Fruit fly (Drosophila melanogaster) Kc167 (cell line): ENCODE measurements around the gene otu.

ENCODE experiments used
- Myc ChIP-seq: fragments of >200 bp; optimal IDR thresholded peaks from 2 replicates; lab custom pipeline; 2017; ENCODE audit warnings: missing external identifiers
- Sin3A ChIP-seq: fragments of >200 bp; optimal IDR thresholded peaks from 2 replicates; lab custom pipeline; 2018; ENCODE audit warnings: missing external identifiers
- h ChIP-seq: fragments of >200 bp; optimal IDR thresholded peaks from 3 replicates; lab custom pipeline; 2018; ENCODE audit warnings: missing external identifiers
- insv ChIP-seq: fragments of >200 bp; optimal IDR thresholded peaks from 3 replicates; lab custom pipeline; 2018; ENCODE audit warnings: missing external identifiers
- psq ChIP-seq: fragments of >200 bp; optimal IDR thresholded peaks from 2 replicates; lab custom pipeline; 2017; ENCODE audit warnings: missing external identifiers
- ttk ChIP-seq: sonication (Bioruptor generic); optimal IDR thresholded peaks from 2 replicates; lab custom pipeline; 2017; ENCODE audit warnings: missing external identifiers

otu gene

dm6 chrX:8521492-8521891 is 32.2 kb upstream of the otu start:
- TF ChIP-seq h (lab: Kevin White, UChicago) (no peak), ttk (lab: Kevin White, UChicago) (no peak), psq (lab: Kevin White, UChicago) (no peak), Myc (lab: Kevin White, UChicago) (no peak), Sin3A (no peak), insv (no peak)

- TF ChIP-seq Myc (lab: Kevin White, UChicago) (no peak), Sin3A (no peak), ttk (lab: Kevin White, UChicago) (no peak), h (lab: Kevin White, UChicago) (no peak), psq (lab: Kevin White, UChicago) (no peak), insv (no peak)
Measured at dm6 chrX:8520517-8520916, 31.2 kb upstream of the otu start.

- no peak for TF ChIP-seq ttk (lab: Kevin White, UChicago)
- TF ChIP-seq Sin3A: no peak
- TF ChIP-seq Myc (lab: Kevin White, UChicago): no peak
- no peak for TF ChIP-seq insv
- TF ChIP-seq h (lab: Kevin White, UChicago): no peak
Measured at dm6 chrX:8518025-8518661, 28.8 kb upstream of the otu start.

dm6 chrX:8517121-8518024 is 28.0 kb upstream of the otu start, which contains the start of gene Nrg:
Nrg (plus strand) TSS chrX:8517373.
- no peak for TF ChIP-seq psq (lab: Kevin White, UChicago)
- TF ChIP-seq Sin3A: no peak
- no peak for TF ChIP-seq ttk (lab: Kevin White, UChicago)
- TF ChIP-seq Myc (lab: Kevin White, UChicago): no peak
- TF ChIP-seq insv: no peak
- no peak for TF ChIP-seq h (lab: Kevin White, UChicago)

dm6 chrX:8512251-8512650 is 22.9 kb upstream of the otu start:
- TF ChIP-seq h (lab: Kevin White, UChicago) (no peak), Myc (lab: Kevin White, UChicago) (no peak), ttk (lab: Kevin White, UChicago) (no peak), psq (lab: Kevin White, UChicago) (no peak), Sin3A (no peak), insv (no peak)

dm6 chrX:8510731-8511130 is 21.4 kb upstream of the otu start:
- no peak for TF ChIP-seq insv
- TF ChIP-seq h (lab: Kevin White, UChicago): no peak
- TF ChIP-seq Sin3A: no peak
- TF ChIP-seq Myc (lab: Kevin White, UChicago): no peak
- no peak for TF ChIP-seq psq (lab: Kevin White, UChicago)
- TF ChIP-seq ttk (lab: Kevin White, UChicago): no peak

- TF ChIP-seq Myc (lab: Kevin White, UChicago): no peak
- TF ChIP-seq psq (lab: Kevin White, UChicago): no peak
- no peak for TF ChIP-seq h (lab: Kevin White, UChicago)
- no peak for TF ChIP-seq ttk (lab: Kevin White, UChicago)
- TF ChIP-seq Sin3A: no peak
- TF ChIP-seq insv: no peak
Measured at dm6 chrX:8505023-8505604, 15.8 kb upstream of the otu start.

- no peak for TF ChIP-seq Myc (lab: Kevin White, UChicago)
- no peak for TF ChIP-seq insv
- no peak for TF ChIP-seq ttk (lab: Kevin White, UChicago)
- TF ChIP-seq psq (lab: Kevin White, UChicago): no peak
- TF ChIP-seq h (lab: Kevin White, UChicago): no peak
- no peak for TF ChIP-seq Sin3A
Measured at dm6 chrX:8502053-8502452, 12.7 kb upstream of the otu start.

dm6 chrX:8501374-8501773 is 12.0 kb upstream of the otu start:
- no peak for TF ChIP-seq h (lab: Kevin White, UChicago)
- TF ChIP-seq ttk (lab: Kevin White, UChicago): no peak
- TF ChIP-seq Myc (lab: Kevin White, UChicago): no peak
- TF ChIP-seq Sin3A: no peak
- no peak for TF ChIP-seq psq (lab: Kevin White, UChicago)
- no peak for TF ChIP-seq insv

- TF ChIP-seq h (lab: Kevin White, UChicago): no peak
- no peak for TF ChIP-seq Myc (lab: Kevin White, UChicago)
- TF ChIP-seq ttk (lab: Kevin White, UChicago): no peak
- TF ChIP-seq insv: no peak
- no peak for TF ChIP-seq psq (lab: Kevin White, UChicago)
- TF ChIP-seq Sin3A: no peak
Measured at dm6 chrX:8499151-8499550, 9.8 kb upstream of the otu start.

- TF ChIP-seq psq (lab: Kevin White, UChicago): no peak
- TF ChIP-seq Sin3A: no peak
- no peak for TF ChIP-seq Myc (lab: Kevin White, UChicago)
- no peak for TF ChIP-seq h (lab: Kevin White, UChicago)
- TF ChIP-seq insv: no peak
- TF ChIP-seq ttk (lab: Kevin White, UChicago): no peak
Measured at dm6 chrX:8497604-8498232, 8.4 kb upstream of the otu start.
